Fruit fly (Drosophila melanogaster): ENCODE data around the gene lili.

- TF ChIP-seq pad (GFP tag; optimal IDR thresholded peaks at IDR 0.05) (no peak), CG7101 (tag; optimal IDR thresholded peaks at IDR 0.05) (no peak), bab1 (GFP tag; optimal IDR thresholded peaks at IDR 0.05) (no peak), CG11617 (GFP tag; optimal IDR thresholded peaks at IDR 0.05) (no peak), CG14711 (tag; optimal IDR thresholded peaks at IDR 0.05) (no peak)
Measured at dm6 chr3R:24828234-24828633, 14.4 kb upstream of the lili start, which contains the start of gene RabX4.

Data from whole organism, adult.